Worm (Caenorhabditis elegans) whole organism, L3 larva: ENCODE measurements around the gene M28.9.
A peak's percentile ranks its signal among the peaks of the same experiment; 100 is the strongest.

Source experiments
- ZK546.5 ChIP-seq: sonication (generic microtip); optimal IDR thresholded peaks from 2 replicates; lab custom pipeline; 2017; ENCODE audit warnings: missing biosample characterization, missing genetic modification characterization
- ama-1 ChIP-seq: fragments of 150-350 bp; optimal IDR thresholded peaks from 2 replicates; lab custom pipeline; 2018
- ceh-16 ChIP-seq: sonication (generic microtip); optimal IDR thresholded peaks from 2 replicates; lab custom pipeline; 2017; ENCODE audit warnings: missing biosample characterization, missing genetic modification characterization
- ceh-28 ChIP-seq: fragments of 150-350 bp; optimal IDR thresholded peaks from 2 replicates; lab custom pipeline; 2014; ENCODE audit warnings: missing biosample characterization, missing genetic modification reagents, missing genetic modification characterization
- ceh-82 ChIP-seq: fragments of 150-350 bp; optimal IDR thresholded peaks from 2 replicates; lab custom pipeline; 2014; ENCODE audit warnings: missing biosample characterization, missing genetic modification characterization
- ceh-9 ChIP-seq: sonication (generic microtip); optimal IDR thresholded peaks from 2 replicates; lab custom pipeline; 2018; ENCODE audit warnings: missing biosample characterization, missing genetic modification characterization
- daf-12 ChIP-seq: fragments of 150-350 bp; optimal IDR thresholded peaks from 2 replicates; lab custom pipeline; 2014; ENCODE audit warnings: missing biosample characterization, missing genetic modification reagents, missing genetic modification characterization
- egl-27 ChIP-seq: sonication (generic microtip); optimal IDR thresholded peaks from 4 replicates; lab custom pipeline; 2017; ENCODE audit warnings: missing biosample characterization, missing genetic modification reagents, missing genetic modification characterization
- egl-5 ChIP-seq: fragments of 150-350 bp; optimal IDR thresholded peaks from 2 replicates; lab custom pipeline; 2017; ENCODE audit warnings: missing biosample characterization, missing genetic modification reagents, missing genetic modification characterization, inconsistent platforms
- elt-1 ChIP-seq: fragments of 150-350 bp; optimal IDR thresholded peaks from 2 replicates; lab custom pipeline; 2014; ENCODE audit warnings: missing biosample characterization, missing genetic modification characterization
- elt-2 ChIP-seq: sonication (generic microtip); optimal IDR thresholded peaks from 2 replicates; lab custom pipeline; 2016; ENCODE audit warnings: missing genetic modification reagents, mild to moderate bottlenecking, missing genetic modification characterization, missing compliant biosample characterization
- elt-3 ChIP-seq, 3 experiments: fragments of 150-350 bp in 1 of 3; sonication (generic microtip) in 2 of 3; optimal IDR thresholded peaks; 2 replicates in 2 of 3; 4 replicates in 1 of 3; lab custom pipeline; 2014 to 2017; ENCODE audit warnings: missing biosample characterization in 3 of 3, missing genetic modification characterization in 3 of 3
- eor-1 ChIP-seq, 2 experiments: fragments of 150-350 bp; optimal IDR thresholded peaks; 2 replicates each; lab custom pipeline; 2014 to 2018; ENCODE audit warnings: missing biosample characterization in 2 of 2, missing genetic modification characterization in 2 of 2
- fkh-2 ChIP-seq: fragments of 150-350 bp; optimal IDR thresholded peaks from 2 replicates; lab custom pipeline; 2014; ENCODE audit warnings: missing biosample characterization, missing genetic modification reagents, missing genetic modification characterization
- fos-1 ChIP-seq: fragments of 150-350 bp; optimal IDR thresholded peaks from 2 replicates; lab custom pipeline; 2014; ENCODE audit warnings: missing biosample characterization, missing genetic modification characterization
- hmg-11 ChIP-seq: sonication (generic microtip); optimal IDR thresholded peaks from 2 replicates; lab custom pipeline; 2016; ENCODE audit warnings: missing genetic modification characterization, missing compliant biosample characterization
- jun-1 ChIP-seq: fragments of 150-350 bp; optimal IDR thresholded peaks from 2 replicates; lab custom pipeline; 2014; ENCODE audit warnings: missing biosample characterization, missing genetic modification reagents, missing genetic modification characterization
- lin-15B ChIP-seq: fragments of 150-350 bp; optimal IDR thresholded peaks from 2 replicates; lab custom pipeline; 2014; ENCODE audit warnings: missing biosample characterization, missing genetic modification characterization
- lin-39 ChIP-seq: fragments of 150-350 bp; optimal IDR thresholded peaks from 2 replicates; lab custom pipeline; 2018; ENCODE audit warnings: missing biosample characterization, missing genetic modification reagents, missing genetic modification characterization
- lsy-12 ChIP-seq: sonication (generic microtip); optimal IDR thresholded peaks from 2 replicates; lab custom pipeline; 2016; ENCODE audit warnings: mild to moderate bottlenecking, missing genetic modification characterization, missing compliant biosample characterization
- mdl-1 ChIP-seq: fragments of 150-350 bp; optimal IDR thresholded peaks from 2 replicates; lab custom pipeline; 2014; ENCODE audit warnings: missing biosample characterization, missing genetic modification characterization
- nhr-11 ChIP-seq: fragments of 150-350 bp; optimal IDR thresholded peaks from 2 replicates; lab custom pipeline; 2014; ENCODE audit warnings: missing biosample characterization, missing genetic modification characterization
- nhr-12 ChIP-seq: fragments of 150-350 bp; optimal IDR thresholded peaks from 2 replicates; lab custom pipeline; 2014; ENCODE audit warnings: missing biosample characterization, missing genetic modification characterization
- nhr-25 ChIP-seq: sonication (generic microtip); optimal IDR thresholded peaks from 2 replicates; lab custom pipeline; 2017; ENCODE audit warnings: missing biosample characterization, missing genetic modification characterization
- nhr-28 ChIP-seq: fragments of 150-350 bp; optimal IDR thresholded peaks from 2 replicates; lab custom pipeline; 2014; ENCODE audit warnings: missing biosample characterization, missing genetic modification characterization
- nhr-43 ChIP-seq: sonication (generic microtip); optimal IDR thresholded peaks from 2 replicates; lab custom pipeline; 2016; ENCODE audit warnings: mild to moderate bottlenecking, missing genetic modification characterization, missing compliant biosample characterization; ENCODE audit not compliant: poor library complexity, severe bottlenecking
- nhr-67 ChIP-seq: fragments of 150-350 bp; optimal IDR thresholded peaks from 2 replicates; lab custom pipeline; 2014; ENCODE audit warnings: missing biosample characterization, missing genetic modification characterization
- nhr-77 ChIP-seq: fragments of 150-350 bp; optimal IDR thresholded peaks from 2 replicates; lab custom pipeline; 2014; ENCODE audit warnings: missing biosample characterization, missing genetic modification characterization
- pha-4 ChIP-seq: fragments of 150-350 bp; optimal IDR thresholded peaks from 2 replicates; lab custom pipeline; 2014; ENCODE audit warnings: missing biosample characterization, missing genetic modification reagents, missing genetic modification characterization
- pqm-1 ChIP-seq: fragments of 150-350 bp; optimal IDR thresholded peaks from 2 replicates; lab custom pipeline; 2017; ENCODE audit warnings: missing biosample characterization, missing genetic modification characterization, inconsistent platforms
- sea-2 ChIP-seq: fragments of 150-350 bp; sonication (generic microtip); optimal IDR thresholded peaks from 4 replicates; lab custom pipeline; 2014; ENCODE audit warnings: missing biosample characterization, missing genetic modification reagents, missing genetic modification characterization
- skn-1 ChIP-seq: fragments of 150-350 bp; optimal IDR thresholded peaks from 2 replicates; lab custom pipeline; 2014; ENCODE audit warnings: missing biosample characterization, missing genetic modification characterization
- tbx-2 ChIP-seq: sonication (generic microtip); optimal IDR thresholded peaks from 2 replicates; lab custom pipeline; 2016; ENCODE audit warnings: mild to moderate bottlenecking, missing genetic modification characterization, missing compliant biosample characterization
- unc-39 ChIP-seq: sonication (generic microtip); optimal IDR thresholded peaks from 4 replicates; lab custom pipeline; 2017; ENCODE audit warnings: missing biosample characterization, missing genetic modification characterization
- unc-62 ChIP-seq: fragments of 150-350 bp; sonication (generic microtip); optimal IDR thresholded peaks from 4 replicates; lab custom pipeline; 2014; ENCODE audit warnings: missing biosample characterization, missing genetic modification reagents, missing genetic modification characterization
- zag-1 ChIP-seq: fragments of 150-350 bp; optimal IDR thresholded peaks from 2 replicates; lab custom pipeline; 2014; ENCODE audit warnings: missing biosample characterization, missing genetic modification characterization
- ztf-11 ChIP-seq: fragments of 150-350 bp; optimal IDR thresholded peaks from 2 replicates; lab custom pipeline; 2014; ENCODE audit warnings: missing biosample characterization, missing genetic modification characterization
- ztf-4 ChIP-seq: fragments of 150-350 bp; optimal IDR thresholded peaks from 2 replicates; lab custom pipeline; 2014; ENCODE audit warnings: missing biosample characterization, missing genetic modification characterization

M28.9 gene

ce11 chrII:10643403-10643802, 4.2 kb downstream of the M28.9 start, which contains the start of gene M28.4:
Gene M28.4, plus strand, starts transcription at chrII:10643703.
- TF ChIP-seq nhr-11 (no peak), elt-2 (tag; lab: Kevin White, UChicago) (no peak), mdl-1 (tag; lab: Kevin White, UChicago) (no peak), elt-3 (tag; optimal IDR thresholded peaks at IDR 0.05; lab: Kevin White, UChicago) (no peak), pha-4 (tag; lab: Kevin White, UChicago) (no peak), egl-27 (tag; lab: Kevin White, UChicago) (no peak), nhr-12 (tag; lab: Kevin White, UChicago) (no peak), fos-1 (tag; lab: Kevin White, UChicago) (no peak), ama-1 (lab: Kevin White, UChicago) (no peak), skn-1 (no peak), fkh-2 (tag; lab: Kevin White, UChicago) (no peak), unc-39 (tag; lab: Kevin White, UChicago) (no peak), lsy-12 (tag; lab: Kevin White, UChicago) (no peak), ztf-11 (no peak), pqm-1 (tag; lab: Kevin White, UChicago) (no peak), eor-1 (tag; optimal IDR thresholded peaks at IDR 0.05; lab: Kevin White, UChicago) (no peak), nhr-67 (tag; lab: Kevin White, UChicago) (no peak), lin-39 (no peak), jun-1 (no peak), tbx-2 (tag; lab: Kevin White, UChicago) (no peak)

ce11 chrII:10646901-10647566, 7.8 kb downstream of the M28.9 start, which contains the start of gene M28.10:
Gene M28.10, plus strand, starts transcription at chrII:10647516.
- no peak for TF ChIP-seq pha-4 (tag; lab: Kevin White, UChicago)
- TF ChIP-seq elt-2 (tag; lab: Kevin White, UChicago) = peak; percentile 58
- no peak for TF ChIP-seq nhr-12 (tag; lab: Kevin White, UChicago)
- TF ChIP-seq pqm-1 (tag; lab: Kevin White, UChicago) = peak; percentile 12
- TF ChIP-seq zag-1 = no peak
- TF ChIP-seq nhr-77 (tag; lab: Kevin White, UChicago) = no peak
- TF ChIP-seq unc-39 (tag; lab: Kevin White, UChicago) = no peak
- no peak for TF ChIP-seq elt-1 (tag; lab: Kevin White, UChicago)
- no peak for TF ChIP-seq elt-3 (tag; optimal IDR thresholded peaks at IDR 0.05; lab: Kevin White, UChicago)
- no peak for TF ChIP-seq lsy-12 (tag; lab: Kevin White, UChicago)
- TF ChIP-seq ztf-4 (tag; lab: Kevin White, UChicago) = no peak
- no peak for TF ChIP-seq unc-62 (GFP tag; lab: Kevin White, UChicago)
- TF ChIP-seq nhr-43 = no peak
- TF ChIP-seq ceh-9 = no peak
- no peak for TF ChIP-seq ceh-16 (tag; lab: Kevin White, UChicago)
- no peak for TF ChIP-seq lin-15B (tag; lab: Kevin White, UChicago)

ce11 chrII:10652112-10652511, 12.9 kb downstream of the M28.9 start, which contains the start of gene nphp-1:
Gene nphp-1, minus strand, starts transcription at chrII:10652256.
- TF ChIP-seq nhr-77 (tag; lab: Kevin White, UChicago) = no peak
- no peak for TF ChIP-seq unc-62 (GFP tag; lab: Kevin White, UChicago)
- no peak for TF ChIP-seq hmg-11 (tag; lab: Kevin White, UChicago)
- TF ChIP-seq mdl-1 (tag; lab: Kevin White, UChicago) = no peak
- TF ChIP-seq ZK546.5 (tag; lab: Kevin White, UChicago) = no peak
- TF ChIP-seq daf-12 (tag; lab: Kevin White, UChicago) = no peak
- no peak for TF ChIP-seq elt-1 (tag; lab: Kevin White, UChicago)
- TF ChIP-seq egl-5 (tag; lab: Kevin White, UChicago) = no peak
- no peak for TF ChIP-seq tbx-2 (tag; lab: Kevin White, UChicago)
- TF ChIP-seq pha-4 (tag; lab: Kevin White, UChicago) = no peak
- no peak for TF ChIP-seq ztf-4 (tag; lab: Kevin White, UChicago)
- no peak for TF ChIP-seq ceh-9
- TF ChIP-seq nhr-67 (tag; lab: Kevin White, UChicago) = no peak
- TF ChIP-seq jun-1 = no peak
- no peak for TF ChIP-seq lin-39
- TF ChIP-seq nhr-28 (tag; lab: Kevin White, UChicago) = no peak
- TF ChIP-seq ceh-16 (tag; lab: Kevin White, UChicago) = no peak
- TF ChIP-seq nhr-43 = no peak
- TF ChIP-seq, all 47 proteins: peak for 0

ce11 chrII:10653559-10653958, 14.3 kb downstream of the M28.9 start:
- TF ChIP-seq elt-2 (tag; lab: Kevin White, UChicago) (peak; percentile 66), ceh-28 (tag; lab: Kevin White, UChicago) (no peak), nhr-67 (tag; lab: Kevin White, UChicago) (no peak), fos-1 (tag; lab: Kevin White, UChicago) (no peak), pqm-1 (tag; lab: Kevin White, UChicago) (peak; percentile 7), nhr-25 (tag; lab: Kevin White, UChicago) (no peak), sea-2 (GFP tag; lab: Kevin White, UChicago) (no peak), pha-4 (tag; lab: Kevin White, UChicago) (peak; percentile 33), ceh-82 (tag; lab: Kevin White, UChicago) (no peak), nhr-11 (no peak)
